Fruit fly (Drosophila melanogaster): ENCODE results near the gene AdoR.

Gene AdoR

dm6 chr3R:30189836-30190235, 40.4 kb upstream of the AdoR start (continued):
- no peak for TF ChIP-seq sc (optimal IDR thresholded peaks at IDR 0.05)
- peak; percentile 21 for TF ChIP-seq sc (GFP tag; optimal IDR thresholded peaks at IDR 0.05)
- no peak for TF ChIP-seq CG2202 (tag; optimal IDR thresholded peaks at IDR 0.05)
- TF ChIP-seq Blimp-1 (GFP tag; optimal IDR thresholded peaks at IDR 0.05), result peak; percentile 87
- 0 out of 2 replicates have a peak, but pooled peaks have one; percentile 27 for TF ChIP-seq sens-2 (GFP tag; IDR thresholded peaks at IDR 0.05)
- peak; percentile 50 for TF ChIP-seq CG10147 (GFP tag; optimal IDR thresholded peaks at IDR 0.05)
- peak in 1 of 2 experiments; percentile 34 for TF ChIP-seq Hr78 (GFP tag; optimal IDR thresholded peaks at IDR 0.05)
- TF ChIP-seq Atf-2 (GFP tag; optimal IDR thresholded peaks at IDR 0.05), result peak; percentile 18
- TF ChIP-seq CG14667 (GFP tag; IDR thresholded peaks at IDR 0.05), result peak; percentile 71
- TF ChIP-seq lilli (GFP tag; optimal IDR thresholded peaks at IDR 0.05), result peak; percentile 50
- TF ChIP-seq CG17568 (GFP tag; optimal IDR thresholded peaks at IDR 0.05), result peak; percentile 30
- peak; percentile 57; the same call in 1 of the 3 replicates for TF ChIP-seq sr (GFP tag; IDR thresholded peaks at IDR 0.05)
- TF ChIP-seq BtbVII (GFP tag; optimal IDR thresholded peaks at IDR 0.05), result peak; percentile 44
- TF ChIP-seq tna (GFP tag; IDR thresholded peaks at IDR 0.05; ENCODE audit: partially characterized antibody), result no peak
- no peak for TF ChIP-seq hbn (GFP tag; IDR thresholded peaks at IDR 0.05; ENCODE audit: partially characterized antibody)
- TF ChIP-seq NK7.1 (GFP tag; optimal IDR thresholded peaks at IDR 0.05), result no peak
- peak; percentile 70 for TF ChIP-seq tin (GFP tag; optimal IDR thresholded peaks at IDR 0.05)
- TF ChIP-seq CG15601 (tag; optimal IDR thresholded peaks at IDR 0.05), result peak; percentile 42
- no peak for TF ChIP-seq mld (GFP tag; IDR thresholded peaks at IDR 0.05; ENCODE audit: partially characterized antibody)
- peak; percentile 50 for TF ChIP-seq CG12104 (GFP tag; optimal IDR thresholded peaks at IDR 0.05)
- no peak for TF ChIP-seq CG7928 (GFP tag; optimal IDR thresholded peaks at IDR 0.05)
- TF ChIP-seq gsb (GFP tag; IDR thresholded peaks at IDR 0.05), result 0 out of 2 replicates have a peak, but pooled peaks have one; percentile 48
- TF ChIP-seq cad (GFP tag; optimal IDR thresholded peaks at IDR 0.05), result no peak
- TF ChIP-seq CG10462 (GFP tag; optimal IDR thresholded peaks at IDR 0.05), result peak; percentile 16
- TF ChIP-seq CG14860 (GFP tag; IDR thresholded peaks at IDR 0.05; ENCODE audit: partially characterized antibody), result no peak
- TF ChIP-seq CG3281 (GFP tag; optimal IDR thresholded peaks at IDR 0.05), result peak; percentile 65
- TF ChIP-seq Myb (GFP tag; optimal IDR thresholded peaks at IDR 0.05), result no peak
- TF ChIP-seq CG14050 (GFP tag; IDR thresholded peaks at IDR 0.05), result peak; percentile 64
- TF ChIP-seq sens (GFP tag), result peak; percentile 89
- TF ChIP-seq CG3407 (GFP tag; optimal IDR thresholded peaks at IDR 0.05), result peak; percentile 68
- peak; percentile 29 for TF ChIP-seq CG6854 (GFP tag; optimal IDR thresholded peaks at IDR 0.05)
- peak; percentile 75 for TF ChIP-seq CG30403 (GFP tag; optimal IDR thresholded peaks at IDR 0.05)
- TF ChIP-seq chn (GFP tag; optimal IDR thresholded peaks at IDR 0.05), result peak; percentile 47
- peak; percentile 69; the same call in 2 of the 3 replicates for TF ChIP-seq CG11456 (GFP tag; IDR thresholded peaks at IDR 0.05)
- TF ChIP-seq Sry-δ (GFP tag; optimal IDR thresholded peaks at IDR 0.05), result no peak
- TF ChIP-seq CG10209 (GFP tag; optimal IDR thresholded peaks at IDR 0.05), result peak; percentile 64
- TF ChIP-seq lov (optimal IDR thresholded peaks at IDR 0.05), result no peak
- TF ChIP-seq lov (GFP tag; IDR thresholded peaks at IDR 0.05), result 0 out of 3 replicates have a peak, but pooled peaks have one; percentile 36
- TF ChIP-seq wek (GFP tag; optimal IDR thresholded peaks at IDR 0.05), result peak; percentile 28
- peak; percentile 50; the same call in 1 of the 2 replicates for TF ChIP-seq dan (GFP tag; IDR thresholded peaks at IDR 0.05)
- peak; percentile 79 for TF ChIP-seq Aef1 (GFP tag; IDR thresholded peaks at IDR 0.05)
- TF ChIP-seq disco-r (GFP tag; optimal IDR thresholded peaks at IDR 0.05), result no peak
- peak; percentile 2 for TF ChIP-seq CG30020 (tag; optimal IDR thresholded peaks at IDR 0.05)
- TF ChIP-seq lab (GFP tag; optimal IDR thresholded peaks at IDR 0.05), result peak; percentile 85
- TF ChIP-seq insv (GFP tag; optimal IDR thresholded peaks at IDR 0.05), result no peak
- 0 out of 2 replicates have a peak, but pooled peaks have one; percentile 49 for TF ChIP-seq CG16779 (GFP tag; IDR thresholded peaks at IDR 0.05)
- no peak for TF ChIP-seq zen2 (GFP tag; IDR thresholded peaks at IDR 0.05; ENCODE audit: partially characterized antibody)
- peak; percentile 52 for TF ChIP-seq CG10267 (tag; optimal IDR thresholded peaks at IDR 0.05)
- TF ChIP-seq bigmax (GFP tag; optimal IDR thresholded peaks at IDR 0.05), result no peak
- peak; percentile 60 for TF ChIP-seq Dek (tag; optimal IDR thresholded peaks at IDR 0.05)

Measured in whole organism, embryonic.